Fruit fly (Drosophila melanogaster): Measurements from ENCODE around the gene Schip1.

dm6 chr2L:10344029-10344606 lies 13.2 kb upstream of the Schip1 start, which contains the start of gene Frmd5:
- no peak for TF ChIP-seq Pif1B (GFP tag; optimal IDR thresholded peaks at IDR 0.05)
- no peak for TF ChIP-seq Pif1A (GFP tag; optimal IDR thresholded peaks at IDR 0.05)
- no peak for TF ChIP-seq gl (tag; optimal IDR thresholded peaks at IDR 0.05)
- TF ChIP-seq CG8159 (tag; optimal IDR thresholded peaks at IDR 0.05) = no peak
- no peak for TF ChIP-seq EcR (GFP tag; optimal IDR thresholded peaks at IDR 0.05)
- TF ChIP-seq CG8301 (tag; optimal IDR thresholded peaks at IDR 0.05) = no peak
- no peak for TF ChIP-seq CG17806 (tag; optimal IDR thresholded peaks at IDR 0.05)
- TF ChIP-seq Snoo (tag; optimal IDR thresholded peaks at IDR 0.05) = no peak
- TF ChIP-seq Ets98B (GFP tag; IDR thresholded peaks at IDR 0.05) = no peak
- TF ChIP-seq CG9948 (tag; optimal IDR thresholded peaks at IDR 0.05) = no peak

Data from whole organism, pupa.